Fruit fly (Drosophila melanogaster) Kc167 (cell line): ENCODE results near the gene Mpc1.

Experiments used
- Sin3A ChIP-seq: fragments of >200 bp; optimal IDR thresholded peaks from 2 replicates; lab custom pipeline; 2018; ENCODE audit warnings: missing external identifiers
- h ChIP-seq: fragments of >200 bp; optimal IDR thresholded peaks from 3 replicates; lab custom pipeline; 2018; ENCODE audit warnings: missing external identifiers
- insv ChIP-seq: fragments of >200 bp; optimal IDR thresholded peaks from 3 replicates; lab custom pipeline; 2018; ENCODE audit warnings: missing external identifiers
- psq ChIP-seq: fragments of >200 bp; optimal IDR thresholded peaks from 2 replicates; lab custom pipeline; 2017; ENCODE audit warnings: missing external identifiers

- no peak for TF ChIP-seq h (lab: Kevin White, UChicago)
- no peak for TF ChIP-seq psq (lab: Kevin White, UChicago)
- TF ChIP-seq insv (lab: Kevin White, UChicago) = no peak
- no peak for TF ChIP-seq Sin3A (lab: Kevin White, UChicago)
These were observed 15.6 kb downstream of the Mpc1 start, which contains the start of gene Sgsh for dm6 chr3R:18912782-18913331.
